Fruit fly (Drosophila melanogaster) whole organism, pupa: ENCODE measurements around the gene CG43120.

ENCODE experiments used
- CG10348 ChIP-seq: fragments of 200-800 bp; sonication (Bioruptor generic); IDR thresholded peaks from 2 replicates; pipeline ENCODE4 v1.3.6; 2022; ENCODE audit warnings: missing biosample characterization, missing genetic modification characterization
- CG12605 ChIP-seq: fragments of 200-800 bp; sonication (Bioruptor generic); IDR thresholded peaks from 2 replicates; pipeline ENCODE4 v1.3.6; 2022; ENCODE audit warnings: missing biosample characterization, missing genetic modification characterization
- CG13204 ChIP-seq: fragments of 200-800 bp; sonication (Bioruptor generic); optimal IDR thresholded peaks from 2 replicates; lab custom pipeline; 2018; ENCODE audit warnings: missing biosample characterization, mild to moderate bottlenecking, missing genetic modification characterization, moderate library complexity
- CG14655 ChIP-seq: fragments of 200-800 bp; sonication (Bioruptor generic); optimal IDR thresholded peaks from 3 replicates; lab custom pipeline; 2017; ENCODE audit warnings: mild to moderate bottlenecking, missing biosample characterization, missing genetic modification reagents, missing genetic modification characterization
- CG15710 ChIP-seq: fragments of 200-800 bp; sonication (Bioruptor generic); optimal IDR thresholded peaks from 2 replicates; lab custom pipeline; 2018; ENCODE audit warnings: missing biosample characterization, mild to moderate bottlenecking, missing genetic modification characterization, moderate library complexity
- CG17806 ChIP-seq: fragments of 200-800 bp; sonication (Bioruptor generic); optimal IDR thresholded peaks from 2 replicates; lab custom pipeline; 2018; ENCODE audit warnings: missing biosample characterization, mild to moderate bottlenecking, missing genetic modification characterization, moderate library complexity
- CG32121 ChIP-seq: fragments of 200-800 bp; sonication (Bioruptor generic); IDR thresholded peaks from 2 replicates; pipeline ENCODE4 v1.3.6; 2022; ENCODE audit warnings: missing biosample characterization, missing genetic modification characterization
- CG34367 ChIP-seq: fragments of 200-800 bp; sonication (Bioruptor generic); optimal IDR thresholded peaks from 2 replicates; lab custom pipeline; 2018; ENCODE audit warnings: missing biosample characterization, mild to moderate bottlenecking, missing genetic modification characterization
- CG4496 ChIP-seq: fragments of 200-800 bp; sonication (Bioruptor generic); IDR thresholded peaks from 3 replicates; pipeline ENCODE4 v1.3.6; 2022; ENCODE audit warnings: missing biosample characterization, missing genetic modification characterization
- CG8159 ChIP-seq: fragments of 200-800 bp; sonication (Bioruptor generic); optimal IDR thresholded peaks from 3 replicates; lab custom pipeline; 2018; ENCODE audit warnings: missing biosample characterization, mild to moderate bottlenecking, missing genetic modification characterization, moderate library complexity
- CG8301 ChIP-seq: fragments of 200-800 bp; sonication (Bioruptor generic); optimal IDR thresholded peaks from 2 replicates; lab custom pipeline; 2018; ENCODE audit warnings: missing biosample characterization, mild to moderate bottlenecking, missing genetic modification characterization
- CG9948 ChIP-seq: fragments of 200-800 bp; sonication (Bioruptor generic); optimal IDR thresholded peaks from 2 replicates; lab custom pipeline; 2018; ENCODE audit warnings: missing biosample characterization, mild to moderate bottlenecking, missing genetic modification characterization, moderate library complexity
- D1 ChIP-seq: fragments of 200-800 bp; sonication (Bioruptor generic); optimal IDR thresholded peaks from 2 replicates; lab custom pipeline; 2018; ENCODE audit warnings: missing biosample characterization, mild to moderate bottlenecking, missing genetic modification characterization, moderate library complexity
- EcR ChIP-seq: fragments of 200-800 bp; sonication (Bioruptor generic); optimal IDR thresholded peaks from 3 replicates; lab custom pipeline; 2019; ENCODE audit warnings: missing biosample characterization, missing genetic modification characterization, mild to moderate bottlenecking, moderate library complexity, missing genetic modification reagents
- Ets98B ChIP-seq: fragments of 200-800 bp; sonication (Bioruptor generic); IDR thresholded peaks from 2 replicates; pipeline ENCODE4 v1.3.6; 2022; ENCODE audit warnings: missing biosample characterization, missing genetic modification characterization
- Pif1A ChIP-seq: fragments of 200-800 bp; sonication (Bioruptor generic); optimal IDR thresholded peaks from 3 replicates; lab custom pipeline; 2016; ENCODE audit warnings: missing biosample characterization, missing genetic modification characterization
- Pif1B ChIP-seq: fragments of 200-800 bp; sonication (Bioruptor generic); optimal IDR thresholded peaks from 3 replicates; lab custom pipeline; 2016; ENCODE audit warnings: missing biosample characterization, missing genetic modification characterization
- Snoo ChIP-seq: fragments of 200-800 bp; sonication (Bioruptor generic); optimal IDR thresholded peaks from 3 replicates; lab custom pipeline; 2017; ENCODE audit warnings: missing biosample characterization, mild to moderate bottlenecking, missing genetic modification characterization, inconsistent platforms
- fd96Ca ChIP-seq: fragments of 200-800 bp; sonication (Bioruptor generic); IDR thresholded peaks from 3 replicates; pipeline ENCODE4 v1.3.6; 2022; ENCODE audit warnings: missing biosample characterization, missing genetic modification characterization
- gl ChIP-seq: fragments of 200-800 bp; sonication (Bioruptor generic); optimal IDR thresholded peaks from 2 replicates; lab custom pipeline; 2018; ENCODE audit warnings: missing biosample characterization, mild to moderate bottlenecking, missing genetic modification characterization
- rn ChIP-seq: fragments of 200-800 bp; sonication (Bioruptor generic); IDR thresholded peaks from 2 replicates; pipeline ENCODE4 v1.3.6; 2022; ENCODE audit warnings: missing biosample characterization, missing genetic modification characterization

Gene CG43120

DNA sequence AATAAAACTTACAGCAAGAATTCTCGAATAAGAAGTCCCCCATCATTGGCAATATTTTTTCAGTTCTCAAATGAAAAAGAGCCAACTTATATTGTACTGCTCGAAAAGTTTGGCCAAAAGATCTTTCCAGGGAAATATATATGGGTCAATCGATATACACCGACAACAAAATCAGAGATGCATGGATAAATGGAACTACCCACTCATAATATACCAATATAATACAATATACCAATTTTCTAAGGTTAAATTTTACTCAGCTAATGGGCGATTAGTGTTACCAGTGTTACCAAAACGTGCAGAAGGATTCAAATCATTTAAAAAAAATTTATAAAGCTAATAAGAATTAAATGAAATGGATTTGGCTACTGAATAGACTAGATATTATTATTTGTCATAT is 27.0 kb downstream of the CG43120 start:
- TF ChIP-seq D1 (tag; lab: Kevin White, UChicago) (no peak), Snoo (tag; lab: Kevin White, UChicago) (no peak), CG4496 (GFP tag; lab: Robert Waterston, UW) (no peak), Pif1B (GFP tag; lab: Kevin White, UChicago) (no peak), CG9948 (tag; lab: Kevin White, UChicago) (no peak), CG13204 (GFP tag; lab: Kevin White, UChicago) (no peak), CG14655 (GFP tag; lab: Kevin White, UChicago) (no peak), gl (no peak), CG32121 (GFP tag; lab: Robert Waterston, UW) (no peak), CG34367 (no peak), CG10348 (no peak), rn (no peak)

- no peak for TF ChIP-seq CG15710 (tag; lab: Kevin White, UChicago)
- TF ChIP-seq D1 (tag; lab: Kevin White, UChicago) = peak; percentile 78
- no peak for TF ChIP-seq CG12605 (GFP tag; lab: Robert Waterston, UW)
- 0 out of 3 replicates have a peak, but pooled peaks have one; percentile 6 for TF ChIP-seq fd96Ca
- peak; percentile 16 for TF ChIP-seq CG9948 (tag; lab: Kevin White, UChicago)
- TF ChIP-seq CG4496 (GFP tag; lab: Robert Waterston, UW) = peak; percentile 50; the same call in 2 of the 3 replicates
- no peak for TF ChIP-seq CG13204 (GFP tag; lab: Kevin White, UChicago)
- TF ChIP-seq CG8159 (tag; lab: Kevin White, UChicago) = peak; percentile 2
- TF ChIP-seq rn = peak; percentile 51; the same call in 1 of the 2 replicates
- TF ChIP-seq, all 21 proteins: peak for 6
Measured at dm6 chr3L:14409419-14410145, 27.9 kb downstream of the CG43120 start, which contains the start of gene stwl. Gene stwl (minus strand): TSS chr3L:14409939.

DNA sequence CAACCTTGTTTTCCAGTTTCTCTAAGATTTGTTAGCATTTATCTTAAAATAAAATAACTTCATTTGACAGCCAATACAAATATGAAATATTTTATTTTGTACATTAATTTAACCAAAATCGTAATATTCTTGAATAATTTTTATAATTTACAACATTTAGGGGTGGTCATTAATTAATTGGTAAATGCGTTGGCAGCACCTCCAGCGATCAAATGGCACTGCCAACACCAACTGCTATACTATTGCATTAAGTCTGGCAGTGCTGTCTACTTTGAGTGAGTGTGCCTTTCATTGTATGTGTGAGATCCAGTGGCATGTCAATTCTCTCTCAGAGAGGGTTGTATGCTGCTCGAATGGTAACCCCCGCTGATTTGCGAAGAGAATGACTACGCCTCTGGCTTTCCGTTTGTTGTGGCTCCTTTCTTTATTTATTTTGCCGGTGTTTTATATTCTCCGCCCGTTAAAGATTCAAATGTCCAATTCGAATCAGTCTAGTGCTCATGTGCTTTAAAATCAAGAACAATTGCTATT is 28.5 kb downstream of the CG43120 start, which contains the start of gene CG3919:
TSS of gene CG3919 (plus strand) at position 481 of the 531 bp plus-strand sequence.
- peak; percentile 66 for TF ChIP-seq gl
- peak; percentile 74 for TF ChIP-seq CG14655 (GFP tag; lab: Kevin White, UChicago)
- peak; percentile 65 for TF ChIP-seq CG32121 (GFP tag; lab: Robert Waterston, UW)
- peak; percentile 87 for TF ChIP-seq CG8159 (tag; lab: Kevin White, UChicago)
- peak; percentile 80 for TF ChIP-seq CG4496 (GFP tag; lab: Robert Waterston, UW)
- peak; percentile 34 for TF ChIP-seq CG34367
- peak; percentile 62 for TF ChIP-seq CG9948 (tag; lab: Kevin White, UChicago)
- peak; percentile 50 for TF ChIP-seq CG15710 (tag; lab: Kevin White, UChicago)
- peak; percentile 34 for TF ChIP-seq Snoo (tag; lab: Kevin White, UChicago)
- peak; percentile 9 for TF ChIP-seq D1 (tag; lab: Kevin White, UChicago)
- peak; percentile 59 for TF ChIP-seq CG12605 (GFP tag; lab: Robert Waterston, UW)
- TF ChIP-seq Pif1B (GFP tag; lab: Kevin White, UChicago) = peak; percentile 83
- TF ChIP-seq CG10348 = no peak
- peak; percentile 64 for TF ChIP-seq CG17806 (tag; lab: Kevin White, UChicago)
- TF ChIP-seq EcR (GFP tag; lab: Kevin White, UChicago) = no peak
- TF ChIP-seq CG13204 (GFP tag; lab: Kevin White, UChicago) = peak; percentile 66
- peak; percentile 87 for TF ChIP-seq fd96Ca
- peak; percentile 90 for TF ChIP-seq Ets98B (GFP tag; lab: Robert Waterston, UW)
- peak; percentile 93 for TF ChIP-seq Pif1A (GFP tag; lab: Kevin White, UChicago)
- peak; percentile 53 for TF ChIP-seq CG8301 (tag; lab: Kevin White, UChicago)
- TF ChIP-seq rn = peak; percentile 46

DNA sequence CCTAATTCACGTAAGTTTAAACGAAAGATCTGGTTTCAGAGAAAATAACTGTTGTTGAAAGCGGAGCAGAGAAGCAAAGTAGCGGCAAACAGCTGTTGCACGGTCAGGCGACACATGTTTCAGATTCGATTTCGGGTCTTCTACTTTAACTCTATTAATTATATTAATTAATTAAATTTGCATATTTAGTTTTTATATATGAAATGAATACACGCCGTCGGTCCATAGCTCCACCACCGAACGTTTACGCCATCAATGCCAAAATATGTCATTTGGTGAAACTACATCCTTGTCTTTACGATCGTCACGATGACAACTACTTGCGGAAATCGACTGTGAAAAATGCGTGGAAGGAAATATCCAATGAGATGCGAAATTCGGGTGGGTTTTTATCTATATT is 29.2 kb downstream of the CG43120 start:
- TF ChIP-seq CG15710 (tag; lab: Kevin White, UChicago) (peak; percentile 49), fd96Ca (no peak; the same call in 2 of the 3 replicates), CG17806 (tag; lab: Kevin White, UChicago) (peak; percentile 53), CG13204 (GFP tag; lab: Kevin White, UChicago) (no peak), CG34367 (peak; percentile 48), CG8301 (tag; lab: Kevin White, UChicago) (peak; percentile 34), CG4496 (GFP tag; lab: Robert Waterston, UW) (peak; percentile 75), CG8159 (tag; lab: Kevin White, UChicago) (peak; percentile 53), rn (no peak), CG12605 (GFP tag; lab: Robert Waterston, UW) (peak; percentile 28; the same call in 1 of the 2 replicates), Snoo (tag; lab: Kevin White, UChicago) (peak; percentile 37), Ets98B (GFP tag; lab: Robert Waterston, UW) (peak; percentile 56), Pif1B (GFP tag; lab: Kevin White, UChicago) (peak; percentile 73), CG32121 (GFP tag; lab: Robert Waterston, UW) (no peak), CG14655 (GFP tag; lab: Kevin White, UChicago) (peak; percentile 56), Pif1A (GFP tag; lab: Kevin White, UChicago) (peak; percentile 63), EcR (GFP tag; lab: Kevin White, UChicago) (no peak), D1 (tag; lab: Kevin White, UChicago) (peak; percentile 55), CG9948 (tag; lab: Kevin White, UChicago) (peak; percentile 47), gl (no peak), CG10348 (no peak)

DNA sequence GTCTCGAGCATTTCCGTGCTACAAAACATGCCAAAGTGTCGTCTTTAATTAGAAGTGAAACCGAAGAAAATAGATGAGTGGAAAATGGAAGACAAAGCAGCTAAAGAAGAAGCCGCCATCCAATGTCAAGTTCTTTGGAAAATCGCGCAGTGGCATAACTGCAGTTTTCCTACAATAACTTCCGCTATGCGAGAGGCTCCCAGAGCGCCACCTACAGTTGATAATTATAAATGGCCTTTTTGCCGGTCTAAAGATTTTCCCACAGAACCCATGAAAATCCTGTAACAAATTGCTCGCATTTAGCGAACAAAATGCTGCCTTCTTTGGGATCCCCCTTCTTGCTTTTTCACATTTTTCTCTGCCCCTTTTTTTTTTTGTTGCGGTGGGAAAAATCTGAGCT is 38.3 kb downstream of the CG43120 start:
- no peak for TF ChIP-seq Snoo (tag; lab: Kevin White, UChicago)
- no peak for TF ChIP-seq gl
- no peak for TF ChIP-seq CG8159 (tag; lab: Kevin White, UChicago)
